Worm (Caenorhabditis elegans) whole organism, late embryonic: Measurements from ENCODE around the gene smim-14.

Experiments
- C38D4.7 ChIP-seq: fragments of 200-800 bp; sonication (Bioruptor generic); optimal IDR thresholded peaks from 2 replicates; lab custom pipeline; 2018; ENCODE audit warnings: mild to moderate bottlenecking, missing genetic modification characterization, moderate library complexity, missing compliant biosample characterization
- Y22D7AL.16 ChIP-seq: sonication (generic microtip); optimal IDR thresholded peaks from 2 replicates; lab custom pipeline; 2016; ENCODE audit warnings: missing genetic modification characterization, missing compliant biosample characterization
- ceh-14 ChIP-seq: sonication (generic microtip); optimal IDR thresholded peaks from 2 replicates; lab custom pipeline; 2016; ENCODE audit warnings: missing genotype, missing genetic modification characterization, missing compliant biosample characterization
- hlh-30 ChIP-seq: sonication (generic microtip); optimal IDR thresholded peaks from 2 replicates; lab custom pipeline; 2017; ENCODE audit warnings: antibody characterized with exemption, missing genetic modification characterization, missing compliant biosample characterization; ENCODE audit not compliant: insufficient read depth
- nhr-11 ChIP-seq: fragments of 150-350 bp; optimal IDR thresholded peaks from 2 replicates; lab custom pipeline; 2014; ENCODE audit warnings: missing biosample characterization, missing genetic modification characterization
- odd-2 ChIP-seq: sonication (generic microtip); optimal IDR thresholded peaks from 2 replicates; lab custom pipeline; 2017; ENCODE audit warnings: antibody characterized with exemption, mild to moderate bottlenecking, missing genetic modification characterization, missing compliant biosample characterization
- unc-86 ChIP-seq: sonication (generic microtip); optimal IDR thresholded peaks from 2 replicates; lab custom pipeline; 2016; ENCODE audit warnings: missing genetic modification characterization, missing compliant biosample characterization

ce11 chrIII:3502215-3502838 is 32.8 kb upstream of the smim-14 start, which contains the start of gene M01F1.8:
- TF ChIP-seq C38D4.7 (GFP tag; lab: Kevin White, UChicago) (no peak), ceh-14 (tag; lab: Kevin White, UChicago) (no peak), odd-2 (tag; lab: Kevin White, UChicago) (no peak), nhr-11 (tag; lab: Kevin White, UChicago) (no peak), Y22D7AL.16 (tag; lab: Kevin White, UChicago) (no peak), unc-86 (tag; lab: Kevin White, UChicago) (no peak), hlh-30 (tag; lab: Kevin White, UChicago) (no peak)
